Worm (Caenorhabditis elegans): Measurements from ENCODE around the gene C06B8.7.

The C06B8.7 gene

DNA sequence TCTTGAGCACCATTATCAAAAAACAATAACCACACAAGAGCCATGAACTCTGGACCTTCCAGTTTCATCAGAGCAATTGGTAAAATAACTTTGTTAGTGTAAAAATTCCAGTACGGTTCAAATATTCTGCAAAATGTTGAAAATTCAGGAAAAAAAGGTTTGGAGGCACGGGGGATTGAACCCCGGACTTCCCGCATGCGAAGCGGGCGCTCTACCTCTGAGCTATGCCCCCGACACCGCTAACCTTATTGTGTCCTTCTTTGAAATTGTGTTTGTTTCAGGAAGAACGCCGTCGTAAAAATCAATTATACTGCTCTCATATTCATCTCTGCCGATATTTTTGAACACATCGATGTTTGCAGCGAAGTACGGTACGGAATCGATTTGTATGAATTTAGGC, 18.7 kb upstream of the C06B8.7 start (continued):
- TF ChIP-seq mxl-3 (GFP tag; optimal IDR thresholded peaks at IDR 0.05) = no peak
- TF ChIP-seq duxl-1 (tag; optimal IDR thresholded peaks at IDR 0.05; ENCODE audit: poor library complexity) = peak; percentile 14
- TF ChIP-seq egl-43 (GFP tag; IDR thresholded peaks at IDR 0.05) = peak; percentile 83
- TF ChIP-seq Y75B8A.6 (GFP tag; IDR thresholded peaks at IDR 0.05) = peak; percentile 40; the same call in 1 of the 2 replicates
- no peak for TF ChIP-seq F37D6.2 (tag; optimal IDR thresholded peaks at IDR 0.05)
- no peak for TF ChIP-seq hif-1 (tag; optimal IDR thresholded peaks at IDR 0.05)
- no peak for TF ChIP-seq ZK337.2 (GFP tag; IDR thresholded peaks at IDR 0.05)
- peak; percentile 68 for TF ChIP-seq lim-7 (GFP tag; IDR thresholded peaks at IDR 0.05)
- 0 out of 2 replicates have a peak, but pooled peaks have one; percentile 28 for TF ChIP-seq vab-7 (GFP tag; IDR thresholded peaks at IDR 0.05)
- no peak for TF ChIP-seq set-16 (GFP tag; IDR thresholded peaks at IDR 0.05)
- no peak for TF ChIP-seq nhr-48 (tag; optimal IDR thresholded peaks at IDR 0.05)
- TF ChIP-seq ZK546.5 (tag; optimal IDR thresholded peaks at IDR 0.05) = no peak
- no peak for TF ChIP-seq Y105C5A.15 (GFP tag; IDR thresholded peaks at IDR 0.05)
- peak; percentile 12 for TF ChIP-seq unc-130 (GFP tag; optimal IDR thresholded peaks at IDR 0.05)
- no peak for TF ChIP-seq ceh-82 (tag; optimal IDR thresholded peaks at IDR 0.05)
- TF ChIP-seq madf-5 (GFP tag; IDR thresholded peaks at IDR 0.05) = peak in 1 of 2 experiments; percentile 32; a peak in 1 of 4 replicates
- TF ChIP-seq nhr-25 (tag; optimal IDR thresholded peaks at IDR 0.05; ENCODE audit: borderline replicate concordance, insufficient read depth) = no peak
- no peak; the same call in 1 of the 2 replicates for TF ChIP-seq Y48G9A.11 (GFP tag; IDR thresholded peaks at IDR 0.05)
- peak; percentile 42 for TF ChIP-seq gei-8 (GFP tag; optimal IDR thresholded peaks at IDR 0.05)
- no peak for TF ChIP-seq rbr-2 (tag; optimal IDR thresholded peaks at IDR 0.05)
- TF ChIP-seq ztf-7 (tag; optimal IDR thresholded peaks at IDR 0.05) = no peak
- no peak for TF ChIP-seq nhr-42 (GFP tag; IDR thresholded peaks at IDR 0.05)
- no peak for TF ChIP-seq jun-1 (tag; optimal IDR thresholded peaks at IDR 0.05)
- TF ChIP-seq aha-1 (tag) = peak; percentile 14
- TF ChIP-seq unc-62 (GFP tag; optimal IDR thresholded peaks at IDR 0.05 in 1 of 2) = no peak
- TF ChIP-seq unc-62 (tag; optimal IDR thresholded peaks at IDR 0.05) = no peak
- TF ChIP-seq nhr-111 (GFP tag; optimal IDR thresholded peaks at IDR 0.05) = no peak
- TF ChIP-seq lir-3 (tag; optimal IDR thresholded peaks at IDR 0.05) = no peak
- TF ChIP-seq daf-16 (GFP tag; optimal IDR thresholded peaks at IDR 0.05) = peak in 1 of 2 experiments; percentile 7
- peak; percentile 22 for TF ChIP-seq daf-16 (tag; optimal IDR thresholded peaks at IDR 0.05)
- TF ChIP-seq madf-9 (GFP tag; conservative IDR thresholded peaks at IDR 0.05) = no peak
- peak; percentile 13; the same call in 1 of the 2 replicates for TF ChIP-seq pha-4 (GFP tag; IDR thresholded peaks at IDR 0.05)
- no peak for TF ChIP-seq pha-4 (tag; optimal IDR thresholded peaks at IDR 0.05)
- no peak for TF ChIP-seq spr-3 (GFP tag; optimal IDR thresholded peaks at IDR 0.05)
- TF ChIP-seq lin-38 (GFP tag; IDR thresholded peaks at IDR 0.05) = no peak
- no peak for TF ChIP-seq sdz-12 (GFP tag; optimal IDR thresholded peaks at IDR 0.05)
- no peak for TF ChIP-seq zfp-3 (GFP tag; conservative IDR thresholded peaks at IDR 0.05)
- TF ChIP-seq ceh-28 (tag; optimal IDR thresholded peaks at IDR 0.05) = no peak
- TF ChIP-seq skn-1 (tag; optimal IDR thresholded peaks at IDR 0.05) = no peak
- TF ChIP-seq spr-1 (tag; optimal IDR thresholded peaks at IDR 0.05) = peak; percentile 36
- TF ChIP-seq mep-1 (tag; optimal IDR thresholded peaks at IDR 0.05) = no peak
- no peak for TF ChIP-seq ceh-20 (GFP tag; IDR thresholded peaks at IDR 0.05)

ce11 chrV:15480505-15481075, 17.9 kb upstream of the C06B8.7 start:
- TF ChIP-seq F26F4.8 (GFP tag; conservative IDR thresholded peaks at IDR 0.05) (no peak), sdz-12 (GFP tag; optimal IDR thresholded peaks at IDR 0.05) (no peak), lsy-2 (tag; optimal IDR thresholded peaks at IDR 0.05) (no peak), ceh-20 (GFP tag; IDR thresholded peaks at IDR 0.05) (no peak), nhr-42 (GFP tag; IDR thresholded peaks at IDR 0.05) (no peak), spr-1 (tag; optimal IDR thresholded peaks at IDR 0.05) (no peak), egl-43 (GFP tag; IDR thresholded peaks at IDR 0.05) (peak; percentile 62; the same call in 1 of the 2 replicates), aha-1 (tag) (peak; percentile 91), tra-1 (GFP tag; IDR thresholded peaks at IDR 0.05) (0 out of 2 replicates have a peak, but pooled peaks have one; percentile 27), fos-1 (tag; optimal IDR thresholded peaks at IDR 0.05) (no peak), lin-1 (GFP tag; IDR thresholded peaks at IDR 0.05) (0 out of 2 replicates have a peak, but pooled peaks have one; percentile 43), nhr-76 (tag; optimal IDR thresholded peaks at IDR 0.05) (no peak), nhr-28 (tag; optimal IDR thresholded peaks at IDR 0.05) (no peak), pha-4 (GFP tag; IDR thresholded peaks at IDR 0.05) (no peak; the same call in 1 of the 2 replicates), pha-4 (tag; optimal IDR thresholded peaks at IDR 0.05) (no peak), dmd-9 (GFP tag; IDR thresholded peaks at IDR 0.05) (no peak), hif-1 (tag; optimal IDR thresholded peaks at IDR 0.05) (no peak), ZK546.5 (tag; optimal IDR thresholded peaks at IDR 0.05) (no peak), D1046.2 (GFP tag; IDR thresholded peaks at IDR 0.05) (no peak)
